Worm (Caenorhabditis elegans) whole organism, late embryonic: ENCODE data around the gene zip-12.

Experiments
- F13H6.1 ChIP-seq: sonication (generic microtip); optimal IDR thresholded peaks from 2 replicates; lab custom pipeline; 2016; ENCODE audit warnings: missing genetic modification characterization, missing compliant biosample characterization
- dve-1 ChIP-seq: sonication (generic microtip); optimal IDR thresholded peaks from 2 replicates; lab custom pipeline; 2017; ENCODE audit warnings: antibody characterized with exemption, mild to moderate bottlenecking, missing genetic modification characterization, missing compliant biosample characterization
- ets-4 ChIP-seq: sonication (generic microtip); optimal IDR thresholded peaks from 2 replicates; lab custom pipeline; 2016; ENCODE audit warnings: missing genetic modification characterization, missing compliant biosample characterization
- eyg-1 ChIP-seq: sonication (generic microtip); optimal IDR thresholded peaks from 2 replicates; lab custom pipeline; 2016; ENCODE audit warnings: missing genotype, missing genetic modification characterization, missing compliant biosample characterization
- madf-2 ChIP-seq: sonication (generic microtip); optimal IDR thresholded peaks from 2 replicates; lab custom pipeline; 2017; ENCODE audit warnings: missing genetic modification characterization, missing compliant biosample characterization
- nfya-1 ChIP-seq: sonication (generic microtip); optimal IDR thresholded peaks from 2 replicates; lab custom pipeline; 2017; ENCODE audit warnings: missing genetic modification characterization, mild to moderate bottlenecking, missing compliant biosample characterization, antibody characterized with exemption, moderate library complexity
- odd-2 ChIP-seq: sonication (generic microtip); optimal IDR thresholded peaks from 2 replicates; lab custom pipeline; 2017; ENCODE audit warnings: antibody characterized with exemption, mild to moderate bottlenecking, missing genetic modification characterization, missing compliant biosample characterization
- pag-3 ChIP-seq: sonication (generic microtip); optimal IDR thresholded peaks from 2 replicates; lab custom pipeline; 2016; ENCODE audit warnings: missing compliant biosample characterization, missing genetic modification characterization, borderline replicate concordance

Gene zip-12

ce11 chrIII:12377198-12377662, 49.5 kb downstream of the zip-12 start, which contains the start of gene pph-4.2:
Gene pph-4.2, minus strand, starts transcription at chrIII:12377248.
- TF ChIP-seq odd-2: no peak
- TF ChIP-seq dve-1 (tag; lab: Kevin White, UChicago): no peak
- no peak for TF ChIP-seq F13H6.1
- TF ChIP-seq eyg-1 (tag; lab: Kevin White, UChicago): no peak
- no peak for TF ChIP-seq ets-4 (tag; lab: Kevin White, UChicago)
- TF ChIP-seq pag-3 (tag; lab: Kevin White, UChicago): no peak
- peak; percentile 9 for TF ChIP-seq nfya-1 (tag; lab: Kevin White, UChicago)
- TF ChIP-seq madf-2 (tag; lab: Kevin White, UChicago): no peak
